Worm (Caenorhabditis elegans): ENCODE results near the gene lmd-4.
"Not testable (repeated sequence)": the region's sequence is repeated elsewhere in the genome, so short reads cannot be mapped to it uniquely, and the experiment has no call there.

The lmd-4 gene

DNA sequence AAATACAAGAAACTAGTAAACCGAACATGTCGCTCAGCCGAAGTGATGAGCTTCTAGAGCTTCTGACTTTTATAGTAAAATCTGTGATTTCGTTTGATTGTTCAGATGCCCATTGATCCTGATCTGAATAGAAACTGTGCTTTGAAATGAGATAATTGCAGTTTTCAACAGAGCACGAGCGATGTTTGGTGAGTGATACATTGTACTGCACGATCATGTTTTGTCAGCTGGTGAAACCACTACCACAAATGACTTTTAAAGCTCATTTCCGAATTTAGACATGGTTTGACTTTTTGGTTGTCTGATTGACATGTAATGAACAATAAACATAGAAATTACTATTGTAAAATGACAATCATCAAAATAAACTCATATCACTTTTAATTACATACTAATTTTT lies 34.7 kb upstream of the lmd-4 start, which contains the start of gene tag-293:
Gene tag-293, minus strand, starts transcription at position 101 of the 400 bp plus-strand sequence.
- no peak for TF ChIP-seq tra-4 (tag; optimal IDR thresholded peaks at IDR 0.05)

DNA sequence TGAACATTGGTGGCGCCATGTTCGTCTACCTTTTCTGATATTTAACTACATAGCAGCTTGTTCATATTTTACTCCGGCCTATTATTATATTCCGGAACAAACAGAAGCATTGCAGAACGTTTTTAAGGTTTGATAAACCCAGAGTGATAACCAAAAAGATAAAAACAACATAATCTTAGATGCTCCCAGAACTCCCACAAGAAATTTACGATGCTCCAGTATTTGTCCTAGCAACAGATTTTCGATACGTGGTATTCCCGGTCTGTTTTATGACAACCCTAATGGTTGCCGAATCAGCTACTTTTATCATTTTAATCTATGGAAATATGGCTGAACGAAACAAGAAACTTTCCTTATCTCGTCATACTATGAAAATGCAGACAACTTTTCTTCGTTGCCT lies 32.8 kb upstream of the lmd-4 start:
- no peak for TF ChIP-seq pes-1 (GFP tag; IDR thresholded peaks at IDR 0.05)
- TF ChIP-seq ets-7 (tag; optimal IDR thresholded peaks at IDR 0.05) = no peak
- no peak for TF ChIP-seq tra-4 (tag; optimal IDR thresholded peaks at IDR 0.05)
- no peak for TF ChIP-seq ceh-13 (GFP tag; optimal IDR thresholded peaks at IDR 0.05)
- TF ChIP-seq ama-1 (optimal IDR thresholded peaks at IDR 0.05) = no peak
- TF ChIP-seq hmbx-1 (tag; optimal IDR thresholded peaks at IDR 0.05) = no peak
- TF ChIP-seq hmg-4 (GFP tag; optimal IDR thresholded peaks at IDR 0.05) = no peak
- no peak for TF ChIP-seq F13C5.2 (tag; optimal IDR thresholded peaks at IDR 0.05)
- no peak for TF ChIP-seq aly-1 (tag; optimal IDR thresholded peaks at IDR 0.05)
- no peak for TF ChIP-seq sea-1 (GFP tag; conservative IDR thresholded peaks at IDR 0.05)
- no peak for TF ChIP-seq B0310.2 (tag; optimal IDR thresholded peaks at IDR 0.05)
- TF ChIP-seq tbx-37 (GFP tag; conservative IDR thresholded peaks at IDR 0.05) = no peak
- TF ChIP-seq ceh-36 (tag; optimal IDR thresholded peaks at IDR 0.05) = no peak
- no peak for TF ChIP-seq hnd-1 (tag; optimal IDR thresholded peaks at IDR 0.05)
- TF ChIP-seq scrt-1 (GFP tag; IDR thresholded peaks at IDR 0.05) = no peak
- no peak for TF ChIP-seq tbx-11 (GFP tag; IDR thresholded peaks at IDR 0.05)
- TF ChIP-seq flt-1 (GFP tag; IDR thresholded peaks at IDR 0.05) = no peak

DNA sequence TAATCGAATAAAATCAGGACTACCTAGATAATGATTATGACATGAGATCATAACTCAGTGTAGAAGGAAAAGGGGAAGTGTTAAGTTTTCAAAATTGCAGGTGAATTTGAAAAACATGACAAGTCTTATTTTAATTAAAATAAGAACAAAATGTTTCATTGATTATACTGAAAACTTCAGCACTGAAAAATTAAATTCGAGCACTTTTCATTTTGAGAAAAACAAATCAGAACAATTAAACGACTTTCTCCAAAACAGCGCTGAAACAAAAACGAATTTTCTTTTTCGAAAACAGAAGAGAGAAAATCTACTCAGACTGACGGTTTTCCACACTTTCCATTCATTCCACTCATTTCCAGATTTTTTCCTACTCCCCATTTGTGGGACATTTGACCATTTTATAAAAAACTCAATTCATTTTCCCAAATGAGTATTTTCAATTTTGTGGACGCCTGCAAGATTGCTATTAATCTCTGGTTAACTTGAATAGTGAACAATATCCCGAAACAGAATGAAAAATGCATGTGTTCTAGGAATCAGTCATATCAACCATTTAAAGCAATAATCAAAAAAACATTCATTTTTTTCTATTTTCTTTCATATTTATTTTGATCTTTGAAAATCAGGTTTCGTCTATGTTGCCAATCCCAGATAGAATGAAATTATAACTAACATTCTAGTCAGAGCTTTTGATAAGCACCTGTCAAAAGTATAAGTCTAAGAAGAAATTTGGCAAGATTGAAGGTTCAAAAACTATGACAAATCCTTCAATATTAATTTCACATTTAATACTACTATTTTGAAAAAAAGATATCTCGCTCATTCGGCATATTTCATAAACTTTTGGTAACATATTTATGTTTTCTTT lies 31.6 kb upstream of the lmd-4 start, which contains the start of the genes srh-231 and srh-275:
Gene srh-231, minus strand, starts transcription at position 51 of the 868 bp plus-strand sequence.
Gene srh-275, plus strand, starts transcription at position 818 of the 868 bp plus-strand sequence.
- TF ChIP-seq B0310.2 (tag; optimal IDR thresholded peaks at IDR 0.05) (no peak), sea-1 (GFP tag; conservative IDR thresholded peaks at IDR 0.05) (no peak), aly-1 (tag; optimal IDR thresholded peaks at IDR 0.05) (no peak), hmbx-1 (tag; optimal IDR thresholded peaks at IDR 0.05) (no peak), hnd-1 (tag; optimal IDR thresholded peaks at IDR 0.05) (no peak), pes-1 (GFP tag; IDR thresholded peaks at IDR 0.05) (no peak), tbx-37 (GFP tag; conservative IDR thresholded peaks at IDR 0.05) (no peak), tra-4 (tag; optimal IDR thresholded peaks at IDR 0.05) (no peak), ets-7 (tag; optimal IDR thresholded peaks at IDR 0.05) (no peak), flt-1 (GFP tag; IDR thresholded peaks at IDR 0.05) (no peak), F13C5.2 (tag; optimal IDR thresholded peaks at IDR 0.05) (no peak), hmg-4 (GFP tag; optimal IDR thresholded peaks at IDR 0.05) (no peak), ceh-13 (GFP tag; optimal IDR thresholded peaks at IDR 0.05) (no peak), tbx-11 (GFP tag; IDR thresholded peaks at IDR 0.05) (no peak), scrt-1 (GFP tag; IDR thresholded peaks at IDR 0.05) (no peak)

DNA sequence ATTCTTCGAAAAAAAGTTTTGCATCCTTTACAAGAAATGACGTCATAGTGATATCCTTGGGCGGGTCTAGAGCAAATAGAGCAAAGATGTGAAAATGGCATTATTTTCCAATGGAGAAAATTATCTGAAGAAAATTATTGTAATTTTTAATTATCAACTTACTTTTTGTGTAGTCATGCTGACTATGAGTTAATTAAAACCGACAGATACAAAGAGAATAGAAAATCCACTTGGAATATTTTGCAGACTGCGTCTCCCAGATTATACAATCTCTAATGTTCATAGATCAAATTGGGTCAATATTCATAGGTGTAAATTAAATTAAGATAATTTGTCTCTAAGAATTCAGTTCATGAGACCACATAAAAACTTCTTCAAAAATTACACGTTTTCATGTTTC lies 28.7 kb upstream of the lmd-4 start, which contains the start of gene nhr-149:
Gene nhr-149, minus strand, starts transcription at position 101 of the 400 bp plus-strand sequence.
- TF ChIP-seq tra-4 (tag; optimal IDR thresholded peaks at IDR 0.05) = no peak

DNA sequence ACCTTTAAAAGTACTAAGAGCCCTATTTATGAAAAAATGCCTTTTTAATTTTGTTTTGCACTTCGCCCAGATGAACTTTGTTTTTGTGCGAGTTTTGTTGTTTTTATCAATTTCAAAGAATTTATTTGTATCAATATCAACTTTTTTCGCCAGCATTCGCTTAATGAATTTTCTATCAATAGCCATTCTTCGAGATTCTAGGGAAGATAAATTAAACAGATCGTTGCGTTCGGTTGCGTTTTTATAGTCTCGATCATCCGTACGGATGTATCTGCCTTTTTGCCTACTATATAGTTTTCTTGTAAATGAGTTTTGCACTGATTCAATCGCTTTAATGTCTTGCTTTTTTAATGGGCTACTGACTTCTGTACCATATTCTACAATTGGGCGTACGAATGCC lies 24.7 kb upstream of the lmd-4 start, which contains the start of gene nhr-147:
Gene nhr-147, plus strand, starts transcription at position 301 of the 400 bp plus-strand sequence.
- not testable (repeated sequence) for TF ChIP-seq ama-1 (optimal IDR thresholded peaks at IDR 0.05); flt-1 (GFP tag; IDR thresholded peaks at IDR 0.05); sea-1 (GFP tag; conservative IDR thresholded peaks at IDR 0.05)

DNA sequence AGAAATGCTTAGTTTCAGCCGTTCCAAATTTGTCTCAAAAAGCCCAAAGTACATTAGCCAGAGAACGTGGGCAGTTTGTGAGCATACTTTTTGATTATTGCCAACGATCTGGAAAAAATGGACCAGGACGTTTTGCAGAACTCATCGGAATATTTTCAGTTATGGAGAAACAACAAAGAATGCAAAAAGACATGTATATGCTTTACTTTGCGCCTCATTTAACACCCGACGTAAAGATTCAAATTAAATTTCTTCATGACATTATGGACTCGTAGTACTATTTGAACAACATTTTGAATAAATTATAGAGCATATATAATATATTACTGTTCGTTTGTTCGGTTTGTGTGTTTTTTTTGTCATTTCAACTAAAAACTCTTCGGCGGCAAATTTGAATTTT lies 22.7 kb upstream of the lmd-4 start, which contains the start of gene srh-244:
Gene srh-244, plus strand, starts transcription at position 301 of the 400 bp plus-strand sequence.
- TF ChIP-seq tra-4 (tag; optimal IDR thresholded peaks at IDR 0.05) (no peak), hnd-1 (tag; optimal IDR thresholded peaks at IDR 0.05) (no peak), ceh-36 (tag; optimal IDR thresholded peaks at IDR 0.05) (no peak), B0310.2 (tag; optimal IDR thresholded peaks at IDR 0.05) (no peak), scrt-1 (GFP tag; IDR thresholded peaks at IDR 0.05) (no peak), pes-1 (GFP tag; IDR thresholded peaks at IDR 0.05) (no peak), tbx-11 (GFP tag; IDR thresholded peaks at IDR 0.05) (no peak), flt-1 (GFP tag; IDR thresholded peaks at IDR 0.05) (no peak), tbx-37 (GFP tag; conservative IDR thresholded peaks at IDR 0.05) (no peak), hmbx-1 (tag; optimal IDR thresholded peaks at IDR 0.05) (no peak), sea-1 (GFP tag; conservative IDR thresholded peaks at IDR 0.05) (no peak), ets-7 (tag; optimal IDR thresholded peaks at IDR 0.05) (no peak), F13C5.2 (tag; optimal IDR thresholded peaks at IDR 0.05) (no peak), aly-1 (tag; optimal IDR thresholded peaks at IDR 0.05) (no peak), ama-1 (optimal IDR thresholded peaks at IDR 0.05) (no peak), ceh-13 (GFP tag; optimal IDR thresholded peaks at IDR 0.05) (no peak)

DNA sequence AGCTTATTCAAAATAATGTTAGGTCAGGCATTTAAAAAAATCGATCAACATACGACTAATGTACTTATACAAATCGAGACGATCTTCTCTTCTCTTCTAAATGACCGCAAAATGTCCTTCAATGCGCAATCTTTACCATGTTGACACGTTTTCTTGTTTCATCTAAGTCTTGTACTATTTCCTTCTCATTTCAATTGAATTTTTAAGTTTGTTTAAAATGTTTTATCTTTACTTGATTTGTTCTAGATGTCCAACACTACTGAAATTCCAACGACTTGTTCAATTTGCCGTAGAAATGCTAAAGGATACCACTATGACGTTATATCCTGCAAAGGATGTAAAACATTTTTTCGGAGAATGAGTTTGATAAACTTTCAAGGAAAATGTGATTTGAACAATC lies 21.1 kb upstream of the lmd-4 start, which contains the start of the genes nhr-263 and nhr-148:
Gene nhr-263, minus strand, starts transcription at position 101 of the 400 bp plus-strand sequence.
Gene nhr-148, plus strand, starts transcription at position 215 of the 400 bp plus-strand sequence.
- TF ChIP-seq tbx-11 (GFP tag; IDR thresholded peaks at IDR 0.05) (no peak), hmg-4 (GFP tag; optimal IDR thresholded peaks at IDR 0.05) (no peak), sea-1 (GFP tag; conservative IDR thresholded peaks at IDR 0.05) (no peak), ama-1 (optimal IDR thresholded peaks at IDR 0.05) (no peak), tbx-37 (GFP tag; conservative IDR thresholded peaks at IDR 0.05) (no peak), hnd-1 (tag; optimal IDR thresholded peaks at IDR 0.05) (no peak), scrt-1 (GFP tag; IDR thresholded peaks at IDR 0.05) (no peak), ceh-13 (GFP tag; optimal IDR thresholded peaks at IDR 0.05) (no peak), aly-1 (tag; optimal IDR thresholded peaks at IDR 0.05) (no peak)
